Fruit fly (Drosophila melanogaster): ENCODE results near the gene Pfdn1.

The Pfdn1 gene

dm6 chr2L:6082936-6083627 lies 14.2 kb downstream of the Pfdn1 start (continued):
- TF ChIP-seq ci (GFP tag; IDR thresholded peaks at IDR 0.05) (peak; percentile 31; the same call in 1 of the 3 replicates), CG4707 (GFP tag; optimal IDR thresholded peaks at IDR 0.05) (no peak), Awh (GFP tag; IDR thresholded peaks at IDR 0.05) (no peak), gsb-n (tag; optimal IDR thresholded peaks at IDR 0.05) (peak; percentile 1), C15 (GFP tag; IDR thresholded peaks at IDR 0.05) (no peak), lab (GFP tag; optimal IDR thresholded peaks at IDR 0.05) (peak; percentile 56), Sox102F (GFP tag; optimal IDR thresholded peaks at IDR 0.05) (peak; percentile 1), unpg (GFP tag; optimal IDR thresholded peaks at IDR 0.05) (peak; percentile 15), CG13287 (GFP tag; IDR thresholded peaks at IDR 0.05; ENCODE audit: partially characterized antibody) (0 out of 2 replicates have a peak, but pooled peaks have one; percentile 26), az2 (GFP tag; optimal IDR thresholded peaks at IDR 0.05) (no peak), CG6791 (GFP tag; IDR thresholded peaks at IDR 0.05; ENCODE audit: partially characterized antibody) (0 out of 3 replicates have a peak, but pooled peaks have one; percentile 13), CG11723 (GFP tag; optimal IDR thresholded peaks at IDR 0.05) (no peak), CG18619 (GFP tag; optimal IDR thresholded peaks at IDR 0.05) (peak; percentile 26), Hey (tag; optimal IDR thresholded peaks at IDR 0.05) (peak; percentile 73), CG2116 (GFP tag; optimal IDR thresholded peaks at IDR 0.05) (peak; percentile 18), CG6654 (GFP tag; optimal IDR thresholded peaks at IDR 0.05) (no peak), CG6765 (GFP tag; optimal IDR thresholded peaks at IDR 0.05) (peak; percentile 5), sob (GFP tag; IDR thresholded peaks at IDR 0.05) (0 out of 2 replicates have a peak, but pooled peaks have one; percentile 5), CG8944 (GFP tag; optimal IDR thresholded peaks at IDR 0.05) (no peak), CG12071 (GFP tag; optimal IDR thresholded peaks at IDR 0.05) (peak; percentile 55), corto (GFP tag; optimal IDR thresholded peaks at IDR 0.05) (peak; percentile 58), pb (GFP tag; optimal IDR thresholded peaks at IDR 0.05) (no peak), rib (GFP tag; IDR thresholded peaks at IDR 0.05) (no peak), gcm2 (GFP tag; optimal IDR thresholded peaks at IDR 0.05) (no peak), CG13775 (GFP tag; optimal IDR thresholded peaks at IDR 0.05) (no peak), CG2129 (GFP tag; IDR thresholded peaks at IDR 0.05; ENCODE audit: partially characterized antibody) (no peak), CG2875 (GFP tag; optimal IDR thresholded peaks at IDR 0.05) (no peak), CG12659 (GFP tag; optimal IDR thresholded peaks at IDR 0.05) (peak; percentile 22), CG16779 (GFP tag; IDR thresholded peaks at IDR 0.05) (no peak), lola (GFP tag; optimal IDR thresholded peaks at IDR 0.05) (no peak), Taf1 (GFP tag; IDR thresholded peaks at IDR 0.05) (no peak), CG17829 (tag; optimal IDR thresholded peaks at IDR 0.05) (no peak), CG33213 (GFP tag; optimal IDR thresholded peaks at IDR 0.05) (no peak), CG4360 (GFP tag; IDR thresholded peaks at IDR 0.05) (no peak), unc-4 (GFP tag; IDR thresholded peaks at IDR 0.05; ENCODE audit: partially characterized antibody) (no peak), grn (GFP tag; optimal IDR thresholded peaks at IDR 0.05) (peak; percentile 59), exex (tag; optimal IDR thresholded peaks at IDR 0.05) (peak; percentile 88), dmrt11E (tag; optimal IDR thresholded peaks at IDR 0.05) (no peak), sd (tag; optimal IDR thresholded peaks at IDR 0.05) (peak; percentile 80), CG1233 (GFP tag; optimal IDR thresholded peaks at IDR 0.05) (peak; percentile 2), schlank (tag; optimal IDR thresholded peaks at IDR 0.05) (peak; percentile 8), aop (GFP tag; IDR thresholded peaks at IDR 0.05) (no peak), HmgZ (tag; optimal IDR thresholded peaks at IDR 0.05) (peak; percentile 41), CG12155 (GFP tag; optimal IDR thresholded peaks at IDR 0.05) (peak; percentile 27), Deaf1 (tag; optimal IDR thresholded peaks at IDR 0.05) (peak; percentile 99), Stat92E (GFP tag; optimal IDR thresholded peaks at IDR 0.05) (no peak), Gug (GFP tag; IDR thresholded peaks at IDR 0.05) (no peak), amos (GFP tag; IDR thresholded peaks at IDR 0.05; ENCODE audit: partially characterized antibody) (no peak)

Measured in whole organism, embryonic.